Worm (Caenorhabditis elegans) whole organism, early embryonic: ENCODE measurements around the gene F22E5.22.

Source experiments
- B0310.2 ChIP-seq: sonication (generic microtip); optimal IDR thresholded peaks from 2 replicates; lab custom pipeline; 2016; ENCODE audit warnings: mild to moderate bottlenecking, missing genetic modification characterization, missing compliant biosample characterization
- F13C5.2 ChIP-seq: sonication (generic microtip); optimal IDR thresholded peaks from 2 replicates; lab custom pipeline; 2017; ENCODE audit warnings: mild to moderate bottlenecking, missing genetic modification characterization, inconsistent platforms, missing compliant biosample characterization
- aly-1 ChIP-seq: sonication (generic microtip); optimal IDR thresholded peaks from 2 replicates; lab custom pipeline; 2016; ENCODE audit warnings: missing genetic modification characterization, missing compliant biosample characterization
- ama-1 ChIP-seq: fragments of 150-350 bp; optimal IDR thresholded peaks from 2 replicates; lab custom pipeline; 2014
- ceh-13 ChIP-seq: fragments of 200-800 bp; sonication (Bioruptor generic); optimal IDR thresholded peaks from 2 replicates; lab custom pipeline; 2018; ENCODE audit warnings: mild to moderate bottlenecking, missing genetic modification characterization, missing compliant biosample characterization
- ceh-36 ChIP-seq: sonication (generic microtip); optimal IDR thresholded peaks from 2 replicates; lab custom pipeline; 2016; ENCODE audit warnings: missing genetic modification characterization, inconsistent platforms, missing compliant biosample characterization
- ets-7 ChIP-seq: sonication (generic microtip); optimal IDR thresholded peaks from 2 replicates; lab custom pipeline; 2016; ENCODE audit warnings: missing genotype, missing genetic modification characterization, missing compliant biosample characterization
- flt-1 ChIP-seq: fragments of 200-800 bp; sonication (Bioruptor generic); IDR thresholded peaks from 2 replicates; pipeline ENCODE4 v1.3.6; 2022; ENCODE audit warnings: missing genetic modification characterization, missing compliant biosample characterization
- hmbx-1 ChIP-seq: sonication (generic microtip); optimal IDR thresholded peaks from 2 replicates; lab custom pipeline; 2016; ENCODE audit warnings: mild to moderate bottlenecking, missing genetic modification characterization, missing compliant biosample characterization
- hmg-4 ChIP-seq: fragments of 200-800 bp; sonication (Bioruptor generic); optimal IDR thresholded peaks from 2 replicates; lab custom pipeline; 2018; ENCODE audit warnings: mild to moderate bottlenecking, missing genetic modification characterization, missing compliant biosample characterization
- hnd-1 ChIP-seq: sonication (generic microtip); optimal IDR thresholded peaks from 2 replicates; lab custom pipeline; 2016; ENCODE audit warnings: missing genetic modification characterization, missing compliant biosample characterization
- pes-1 ChIP-seq: fragments of 200-800 bp; sonication (Bioruptor generic); IDR thresholded peaks from 2 replicates; pipeline ENCODE4 v1.3.6; 2022; ENCODE audit warnings: missing genetic modification reagents, missing genetic modification characterization, missing compliant biosample characterization
- scrt-1 ChIP-seq: fragments of 200-800 bp; sonication (Bioruptor generic); IDR thresholded peaks from 2 replicates; pipeline ENCODE4 v1.3.6; 2022; ENCODE audit warnings: missing genetic modification characterization, missing compliant biosample characterization
- sea-1 ChIP-seq: fragments of 200-800 bp; sonication (Bioruptor generic); conservative IDR thresholded peaks from 2 replicates; pipeline ENCODE4 v1.3.6; 2022; ENCODE audit warnings: missing genetic modification characterization, missing compliant biosample characterization
- tbx-11 ChIP-seq: fragments of 200-800 bp; sonication (Bioruptor generic); IDR thresholded peaks from 2 replicates; pipeline ENCODE4 v1.3.6; 2022; ENCODE audit warnings: missing genetic modification characterization, missing compliant biosample characterization
- tbx-37 ChIP-seq: fragments of 200-800 bp; sonication (Bioruptor generic); conservative IDR thresholded peaks from 2 replicates; pipeline ENCODE4 v1.3.6; 2022; ENCODE audit warnings: missing genetic modification reagents, missing genetic modification characterization, missing compliant biosample characterization
- tra-4 ChIP-seq: sonication (generic microtip); optimal IDR thresholded peaks from 2 replicates; lab custom pipeline; 2017; ENCODE audit warnings: missing genetic modification characterization, missing compliant biosample characterization

Gene F22E5.22

DNA sequence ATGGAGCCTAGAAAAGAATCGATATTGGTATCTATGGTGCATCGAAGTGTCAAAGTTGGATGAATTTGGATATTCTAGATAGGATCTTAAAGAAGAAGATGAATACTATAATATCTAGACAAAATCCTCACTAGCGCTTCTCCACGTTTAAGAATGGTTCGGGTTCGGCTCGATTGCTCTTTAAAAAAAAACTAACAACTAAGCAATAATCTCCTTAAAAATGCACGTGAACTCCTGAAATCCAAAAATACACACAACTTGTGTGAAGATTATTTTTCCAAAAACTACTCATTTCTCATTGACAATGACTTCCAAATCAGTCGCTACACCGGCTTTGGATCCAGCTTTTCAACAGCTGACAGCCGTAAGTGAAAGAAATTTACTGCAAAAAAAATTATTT lies 34.5 kb upstream of the F22E5.22 start, which contains the start of gene D2062.1:
Gene D2062.1 (plus strand): TSS at position 301 of the 400 bp plus-strand sequence.
- TF ChIP-seq hmbx-1 (tag; lab: Kevin White, UChicago) (no peak), tbx-37 (GFP tag; lab: Robert Waterston, UW) (no peak)

ce11 chrII:2632194-2632593 lies 33.5 kb upstream of the F22E5.22 start:
- peak; percentile 76 for TF ChIP-seq ceh-36

DNA sequence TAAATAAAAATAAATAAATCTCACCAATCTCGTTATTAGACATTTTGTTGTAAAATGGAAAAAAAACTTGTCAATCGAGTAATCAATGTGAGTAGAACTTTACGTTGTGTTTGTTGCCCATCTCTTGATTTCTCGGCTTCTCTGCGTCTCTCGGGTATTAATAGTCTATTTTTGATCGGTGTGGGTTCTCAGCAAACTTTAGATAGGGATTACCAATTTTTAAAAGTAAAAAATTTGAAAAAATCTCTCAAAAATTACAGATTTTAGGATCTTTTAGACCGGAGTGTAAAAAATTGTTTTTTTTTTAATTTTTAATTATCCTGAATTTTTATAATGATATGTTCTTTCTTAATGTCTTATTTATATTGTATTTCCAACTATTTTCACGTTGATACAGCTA lies 28.3 kb upstream of the F22E5.22 start, which contains the start of gene F22E5.21:
Gene F22E5.21 (minus strand): TSS at position 101 of the 400 bp plus-strand sequence.
- TF ChIP-seq ceh-36, result no peak
- no peak for TF ChIP-seq ama-1 (lab: Kevin White, UChicago)
- no peak for TF ChIP-seq hmbx-1 (tag; lab: Kevin White, UChicago)
- TF ChIP-seq tbx-37 (GFP tag; lab: Robert Waterston, UW), result no peak
- TF ChIP-seq F13C5.2 (tag; lab: Kevin White, UChicago), result no peak
- no peak for TF ChIP-seq sea-1 (GFP tag; lab: Robert Waterston, UW)

ce11 chrII:2638062-2638461 lies 27.6 kb upstream of the F22E5.22 start, which contains the start of gene F22E5.9:
TSS of gene F22E5.9 (plus strand) at chrII:2638388.
- no peak for TF ChIP-seq hmg-4 (GFP tag; lab: Kevin White, UChicago)
- no peak for TF ChIP-seq pes-1 (GFP tag; lab: Robert Waterston, UW)
- no peak for TF ChIP-seq tbx-11 (GFP tag; lab: Robert Waterston, UW)
- TF ChIP-seq F13C5.2 (tag; lab: Kevin White, UChicago), result no peak
- TF ChIP-seq ceh-13 (GFP tag; lab: Kevin White, UChicago), result no peak
- TF ChIP-seq aly-1 (tag; lab: Kevin White, UChicago), result no peak
- no peak for TF ChIP-seq ets-7
- no peak for TF ChIP-seq tbx-37 (GFP tag; lab: Robert Waterston, UW)
- TF ChIP-seq ama-1 (lab: Kevin White, UChicago), result no peak
- no peak for TF ChIP-seq B0310.2 (tag; lab: Kevin White, UChicago)
- TF ChIP-seq hmbx-1 (tag; lab: Kevin White, UChicago), result no peak
- no peak for TF ChIP-seq tra-4 (tag; lab: Kevin White, UChicago)
- no peak for TF ChIP-seq flt-1 (GFP tag; lab: Robert Waterston, UW)
- TF ChIP-seq hnd-1 (tag; lab: Kevin White, UChicago), result no peak
- TF ChIP-seq ceh-36, result no peak
- TF ChIP-seq scrt-1, result no peak
- TF ChIP-seq sea-1 (GFP tag; lab: Robert Waterston, UW), result no peak

DNA sequence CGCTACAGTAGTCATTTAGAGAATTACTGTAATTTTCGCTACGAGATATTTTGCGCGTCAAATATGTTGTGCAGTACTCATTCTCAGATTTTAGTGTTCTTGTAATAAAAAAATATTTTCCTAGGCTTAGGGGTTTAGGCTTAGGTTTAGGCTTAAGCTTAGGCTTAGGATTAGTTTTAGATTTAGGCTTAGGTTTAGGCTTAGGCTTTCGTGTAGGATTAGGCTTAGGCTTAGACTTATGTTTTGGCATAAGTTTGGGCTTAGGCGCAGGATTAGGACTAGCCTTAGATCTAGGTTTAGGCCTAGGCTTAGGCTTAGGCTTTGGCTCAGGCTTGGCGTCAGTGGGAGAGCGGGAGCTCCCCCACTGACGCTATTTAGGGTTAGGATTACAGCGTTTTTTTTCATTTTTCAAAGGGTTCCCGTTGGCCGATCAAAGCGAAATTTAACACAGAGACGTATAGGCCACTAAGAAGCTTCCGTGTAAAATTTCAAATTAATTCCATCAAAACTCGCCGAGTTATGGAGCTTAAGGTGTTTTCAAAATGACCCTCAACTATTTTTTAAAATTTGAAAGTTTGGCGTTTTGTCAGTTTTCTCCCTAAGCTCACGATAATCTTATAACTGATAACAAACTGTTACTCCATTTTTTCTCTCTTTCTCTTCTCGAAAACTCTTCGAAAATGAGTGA lies 26.2 kb upstream of the F22E5.22 start, which contains the start of gene F22E5.8:
Gene F22E5.8 (plus strand): TSS at position 638 of the 688 bp plus-strand sequence.
- TF ChIP-seq ceh-36, result peak; percentile 58
- 0 out of 2 replicates have a peak, but pooled peaks have one; percentile 10 for TF ChIP-seq pes-1 (GFP tag; lab: Robert Waterston, UW)

- TF ChIP-seq ama-1 (lab: Kevin White, UChicago) (no peak), B0310.2 (tag; lab: Kevin White, UChicago) (no peak), scrt-1 (no peak), ceh-13 (GFP tag; lab: Kevin White, UChicago) (no peak), tbx-37 (GFP tag; lab: Robert Waterston, UW) (no peak), hmg-4 (GFP tag; lab: Kevin White, UChicago) (no peak), sea-1 (GFP tag; lab: Robert Waterston, UW) (no peak), ets-7 (no peak), tbx-11 (GFP tag; lab: Robert Waterston, UW) (no peak), aly-1 (tag; lab: Kevin White, UChicago) (no peak), hmbx-1 (tag; lab: Kevin White, UChicago) (no peak), ceh-36 (no peak), hnd-1 (tag; lab: Kevin White, UChicago) (no peak), tra-4 (tag; lab: Kevin White, UChicago) (no peak), F13C5.2 (tag; lab: Kevin White, UChicago) (no peak), flt-1 (GFP tag; lab: Robert Waterston, UW) (no peak)
Measured at ce11 chrII:2640982-2641381, 24.7 kb upstream of the F22E5.22 start, which contains the start of gene F22E5.23. TSS of gene F22E5.23 (plus strand) at chrII:2641282.

- TF ChIP-seq ama-1 (lab: Kevin White, UChicago), result no peak
- TF ChIP-seq aly-1 (tag; lab: Kevin White, UChicago), result no peak
- TF ChIP-seq tbx-37 (GFP tag; lab: Robert Waterston, UW), result no peak
- TF ChIP-seq F13C5.2 (tag; lab: Kevin White, UChicago), result no peak
- TF ChIP-seq scrt-1, result no peak
- TF ChIP-seq tbx-11 (GFP tag; lab: Robert Waterston, UW), result no peak
- TF ChIP-seq B0310.2 (tag; lab: Kevin White, UChicago), result no peak
Measured at ce11 chrII:2641777-2642176, 23.9 kb upstream of the F22E5.22 start, which contains the start of gene F22E5.7. TSS of gene F22E5.7 (plus strand) at chrII:2642077.

ce11 chrII:2644498-2644897 lies 21.2 kb upstream of the F22E5.22 start, which contains the start of gene F22E5.11:
TSS of gene F22E5.11 (minus strand) at chrII:2644598.
- no peak for TF ChIP-seq scrt-1
- TF ChIP-seq sea-1 (GFP tag; lab: Robert Waterston, UW), result no peak
- no peak for TF ChIP-seq hnd-1 (tag; lab: Kevin White, UChicago)
- no peak for TF ChIP-seq hmg-4 (GFP tag; lab: Kevin White, UChicago)
- TF ChIP-seq ceh-36, result no peak
- no peak for TF ChIP-seq tbx-37 (GFP tag; lab: Robert Waterston, UW)
- TF ChIP-seq tra-4 (tag; lab: Kevin White, UChicago), result no peak
- no peak for TF ChIP-seq flt-1 (GFP tag; lab: Robert Waterston, UW)
- TF ChIP-seq F13C5.2 (tag; lab: Kevin White, UChicago), result no peak
- no peak for TF ChIP-seq ceh-13 (GFP tag; lab: Kevin White, UChicago)
- TF ChIP-seq tbx-11 (GFP tag; lab: Robert Waterston, UW), result no peak
